Fruit fly (Drosophila melanogaster) whole organism, larva: Measurements from ENCODE around the gene Plzf.
"Not testable (repeated sequence)": the region's sequence is repeated elsewhere in the genome, so short reads cannot be mapped to it uniquely, and the experiment has no call there.

Experiments used
- noc ChIP-seq: fragments of 200-800 bp; sonication (Bioruptor generic); optimal IDR thresholded peaks from 3 replicates; lab custom pipeline; 2019; ENCODE audit warnings: missing biosample characterization, mild to moderate bottlenecking, missing genetic modification characterization, moderate library complexity

Plzf gene

DNA sequence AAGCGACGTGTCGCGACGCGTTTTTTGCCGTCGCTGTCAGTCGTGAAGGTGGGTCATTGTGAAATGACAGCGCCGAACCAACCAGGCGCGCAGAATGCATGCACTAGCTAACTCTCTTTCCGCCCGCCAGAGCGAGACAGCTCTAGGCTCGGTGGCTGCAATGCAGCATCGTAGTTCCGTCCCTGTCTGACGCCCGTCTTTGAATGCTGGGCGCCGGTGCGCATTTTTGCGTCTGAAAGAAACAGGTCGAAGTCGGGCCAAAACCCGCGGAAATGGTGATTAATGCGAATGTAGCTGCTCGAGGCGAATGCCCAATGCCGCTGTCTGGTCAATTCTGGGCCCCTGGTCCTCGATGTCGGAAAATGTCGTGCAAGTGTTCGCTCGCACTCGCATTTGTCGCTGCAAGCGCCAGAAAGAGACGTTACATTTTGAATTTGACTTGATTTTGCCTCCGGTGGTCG lies 41.4 kb downstream of the Plzf start:
- TF ChIP-seq noc (tag; lab: Kevin White, UChicago) = peak; percentile 80

DNA sequence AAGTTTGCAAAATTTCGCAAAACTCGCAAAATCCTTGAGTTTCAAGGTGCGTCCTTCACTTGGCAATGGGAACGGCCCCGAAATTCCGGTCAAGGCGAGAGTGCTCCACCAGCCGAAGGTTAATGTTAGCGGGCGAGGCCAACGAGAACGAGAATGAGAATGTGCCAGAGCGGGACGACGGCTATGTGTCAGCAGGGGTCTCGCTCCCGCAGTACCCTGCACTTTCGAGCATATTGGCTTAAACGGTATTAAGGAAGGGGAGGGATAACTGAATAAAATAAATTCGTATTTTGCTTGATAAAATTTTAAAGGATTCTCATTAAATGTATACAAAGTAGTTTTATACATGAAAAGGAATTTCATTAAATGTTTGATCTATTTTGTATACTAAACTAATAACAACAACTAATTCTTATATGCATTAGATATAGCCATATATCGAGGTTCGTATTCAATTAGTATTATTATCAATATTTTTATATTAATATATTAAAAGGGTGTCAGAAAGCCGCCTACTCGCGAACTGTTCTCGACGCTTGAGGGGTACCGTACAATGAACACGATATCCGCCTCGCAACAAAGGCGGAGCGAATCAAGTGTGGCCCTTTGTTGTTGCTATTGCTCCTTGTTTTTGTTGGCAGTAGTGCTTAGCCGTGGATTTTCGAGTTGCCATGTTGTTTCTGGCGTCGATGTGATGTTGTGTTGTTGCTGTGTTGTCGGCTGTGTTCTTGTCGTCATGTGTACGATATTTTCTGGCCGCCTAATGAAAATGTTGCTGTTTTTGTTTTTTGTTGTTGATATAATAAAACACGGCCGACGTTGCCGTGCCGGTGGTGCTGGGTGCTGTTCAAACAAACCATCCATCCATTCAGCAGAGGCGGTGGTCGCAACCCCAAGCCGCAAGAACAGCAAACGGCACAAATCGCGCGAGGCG lies 42.1 kb downstream of the Plzf start:
- peak; percentile 96 for TF ChIP-seq noc (tag; lab: Kevin White, UChicago)

DNA sequence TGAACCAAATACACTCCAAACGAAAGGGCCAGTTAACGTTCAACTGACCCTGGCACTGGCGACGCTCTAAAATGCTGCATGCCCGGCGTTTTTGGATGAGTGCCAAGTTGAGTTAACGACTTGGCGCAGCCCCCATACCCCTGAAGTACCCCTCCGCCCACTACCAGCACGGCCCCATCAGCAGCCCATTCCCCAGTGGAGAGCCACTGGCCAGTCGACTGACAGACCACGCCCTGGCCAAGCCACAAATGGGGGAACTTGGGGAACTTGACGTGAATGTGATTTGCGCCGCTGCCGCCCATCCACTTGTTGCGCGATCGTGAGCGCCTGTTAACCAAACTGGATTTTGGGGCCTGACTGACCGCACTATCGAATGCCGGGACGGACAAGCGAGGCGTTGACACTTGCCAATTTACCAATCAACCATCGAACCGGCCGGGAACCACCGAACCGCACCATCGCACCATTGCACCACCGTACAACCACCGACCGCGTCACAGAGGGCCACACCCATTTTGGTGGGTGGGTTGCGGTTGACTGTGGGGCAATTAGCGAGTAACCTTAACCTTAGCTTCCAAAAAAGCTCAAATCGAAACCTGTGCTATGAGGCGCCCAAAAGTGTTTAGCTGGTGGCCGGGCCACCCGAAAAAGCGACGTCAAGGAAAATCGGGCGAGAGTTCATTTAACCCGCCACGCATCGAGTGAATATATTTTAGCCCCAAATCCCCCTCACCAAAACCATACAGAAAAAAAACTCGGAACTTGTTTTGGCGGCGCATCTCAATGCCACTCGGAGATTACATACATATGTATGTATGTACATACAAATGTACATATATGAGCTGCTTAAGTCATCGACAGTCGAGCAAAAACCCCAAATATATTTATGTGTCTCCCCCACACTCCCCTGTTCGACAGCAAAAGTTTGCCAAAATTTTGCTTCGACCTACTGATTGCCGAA lies 43.0 kb downstream of the Plzf start:
- TF ChIP-seq noc (tag; lab: Kevin White, UChicago) = peak; percentile 3

DNA sequence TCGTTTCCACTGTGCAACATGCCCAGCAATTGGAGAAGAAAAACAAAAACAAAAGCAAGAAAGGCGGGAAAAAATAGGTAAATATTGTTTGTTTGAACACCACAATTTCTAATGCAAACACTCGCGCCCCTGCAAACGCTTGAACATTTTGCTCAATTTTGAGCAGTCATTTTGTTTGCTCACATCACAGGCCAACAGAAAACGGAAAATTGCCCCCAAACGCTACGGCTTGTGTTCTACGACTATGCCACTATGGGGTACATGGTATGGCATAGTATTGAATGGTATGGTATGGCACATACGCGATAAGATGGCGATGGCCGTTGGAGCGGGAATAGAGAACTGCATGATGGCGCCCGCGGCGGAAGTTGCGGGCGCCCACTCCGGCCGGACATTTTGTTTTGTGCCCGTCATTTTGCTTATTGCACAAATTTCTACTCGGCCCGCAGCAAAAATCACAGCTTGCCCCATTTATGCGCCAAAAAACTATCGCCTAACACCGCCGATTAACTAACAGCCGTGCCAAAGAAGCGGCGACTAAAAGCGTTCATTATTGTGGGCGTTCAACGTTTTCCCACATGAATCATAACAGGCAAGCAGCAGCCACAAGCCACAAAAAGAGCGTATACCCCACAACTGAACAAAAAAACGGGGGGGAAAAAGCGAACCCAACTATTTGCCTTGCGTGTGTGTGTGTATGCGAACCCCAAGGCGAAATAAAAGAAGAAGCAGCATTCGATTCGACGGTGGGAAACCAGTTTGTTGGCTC lies 44.3 kb downstream of the Plzf start:
- TF ChIP-seq noc (tag; lab: Kevin White, UChicago) = peak; percentile 42

DNA sequence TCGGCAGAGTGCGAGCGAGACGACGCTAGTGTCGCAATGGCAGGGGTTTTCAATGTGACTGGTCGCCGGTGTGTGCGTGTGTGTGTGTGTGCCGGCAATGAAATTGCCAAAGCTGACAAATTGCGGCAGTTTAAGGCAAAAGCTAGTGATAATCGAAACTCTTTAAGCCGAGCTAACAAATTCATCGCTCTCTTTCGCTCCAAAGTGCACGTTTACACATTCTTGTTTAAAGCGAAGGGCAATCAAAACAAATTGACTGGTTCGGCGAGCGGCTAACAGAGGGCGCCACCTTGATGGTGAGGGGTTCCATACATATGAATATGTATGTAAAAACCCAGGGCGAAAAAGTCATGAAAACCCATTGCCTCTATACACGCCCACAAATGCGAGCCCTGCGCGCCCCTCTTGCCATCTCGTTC lies 44.9 kb downstream of the Plzf start:
- TF ChIP-seq noc (tag; lab: Kevin White, UChicago) = peak; percentile 78

DNA sequence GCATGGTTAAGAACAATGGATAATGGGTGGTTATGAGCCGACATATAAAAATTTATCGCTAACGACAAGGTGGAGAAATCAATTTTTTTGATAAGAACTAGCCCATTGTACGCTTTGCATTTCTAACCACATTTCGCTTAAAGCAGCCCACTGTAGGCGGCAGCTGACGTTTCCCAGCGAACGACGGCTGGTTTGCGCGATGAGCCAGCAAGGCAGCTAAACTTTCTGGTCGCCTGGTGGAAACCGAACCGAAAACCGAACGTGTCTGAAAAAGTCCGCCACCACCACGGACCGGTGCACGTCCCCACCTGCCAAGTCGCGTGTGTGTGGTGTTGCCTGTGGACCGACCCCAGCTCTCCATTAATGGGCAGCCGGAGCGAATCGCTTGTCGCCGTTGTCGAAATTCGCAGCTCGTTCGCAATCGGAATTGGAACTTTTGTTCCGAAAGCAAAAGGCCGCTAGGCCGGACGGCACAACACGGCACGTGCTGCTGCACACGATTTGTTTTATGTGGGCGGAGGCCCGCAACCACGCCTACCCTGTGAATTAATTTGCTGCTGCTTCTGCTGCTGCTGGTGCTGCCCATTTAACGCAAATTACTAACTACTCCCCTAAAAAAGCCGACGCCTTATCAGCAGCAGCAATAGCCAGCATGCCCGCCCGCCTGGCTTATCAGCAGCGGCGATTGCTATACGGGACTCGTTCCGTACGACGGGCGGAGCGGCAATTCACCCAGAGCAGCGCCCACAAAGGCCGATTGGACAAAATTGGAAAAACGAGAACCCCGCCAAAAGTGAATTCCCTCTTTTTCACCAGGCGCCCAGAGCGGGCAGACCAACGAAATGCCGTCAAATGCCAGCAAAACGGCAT lies 45.6 kb downstream of the Plzf start:
- TF ChIP-seq noc (tag; lab: Kevin White, UChicago) = peak; percentile 60

DNA sequence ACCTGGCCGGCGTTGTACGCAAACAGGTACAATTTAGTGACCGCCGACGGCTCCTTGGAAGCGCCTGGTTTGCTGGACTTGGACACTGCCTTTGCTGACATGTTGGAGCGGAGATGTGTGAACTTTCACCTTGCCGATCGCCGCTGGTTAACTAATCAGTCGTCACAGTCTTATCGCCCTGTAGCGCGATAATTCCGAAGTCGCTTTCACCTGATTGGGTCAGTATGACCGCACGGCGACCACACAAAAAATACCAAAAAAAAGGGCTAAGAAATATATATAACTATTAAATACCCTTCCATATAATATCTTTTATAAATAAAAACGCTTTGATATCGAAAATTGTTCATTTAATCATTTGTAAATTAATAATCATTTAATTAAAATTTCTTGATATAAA lies 46.7 kb downstream of the Plzf start, which contains the start of gene Hacd1:
Gene Hacd1 (minus strand): TSS at position 216 of the 400 bp plus-strand sequence.
- TF ChIP-seq noc (tag; lab: Kevin White, UChicago) = peak; percentile 36

DNA sequence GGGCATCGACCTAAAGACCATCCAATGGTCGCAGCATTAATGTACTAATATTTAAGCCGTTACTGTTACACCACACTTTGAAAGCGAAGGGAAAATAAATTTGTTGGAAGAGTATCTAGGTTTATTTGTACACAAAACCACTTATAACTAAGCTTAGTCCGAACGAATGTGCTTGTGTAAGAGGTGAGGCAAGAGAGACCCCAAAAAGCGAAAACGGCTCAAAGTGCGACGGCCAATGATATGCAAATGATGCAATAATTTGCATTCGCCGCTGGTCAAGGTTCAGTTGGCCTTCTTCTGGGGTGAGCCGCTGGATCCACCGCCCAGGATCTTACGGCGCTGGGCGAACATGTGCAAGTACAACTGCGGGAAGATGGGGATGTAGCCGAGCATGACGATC lies 47.6 kb downstream of the Plzf start:
- no peak for TF ChIP-seq noc (tag; lab: Kevin White, UChicago)

DNA sequence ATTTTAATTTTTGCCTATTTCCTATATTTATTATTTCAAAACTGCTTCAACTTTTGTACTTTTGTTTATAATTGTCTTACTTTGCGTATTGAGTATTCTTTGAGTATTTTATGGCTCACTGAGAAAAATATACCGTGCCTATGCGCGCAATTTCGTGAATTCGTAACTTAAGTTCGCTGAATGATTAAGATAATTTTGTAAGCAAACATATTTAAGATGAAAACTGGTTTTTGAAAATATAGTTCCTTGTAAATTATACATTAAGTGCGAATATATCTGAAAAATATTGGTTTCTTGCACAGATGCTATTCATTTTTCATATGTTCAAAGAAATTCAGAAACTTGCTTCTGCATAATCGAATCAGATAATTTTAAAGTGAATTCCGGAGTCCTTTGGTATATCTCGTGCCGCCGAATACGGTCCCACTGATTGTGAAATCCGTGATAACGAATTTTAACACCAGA lies 49.4 kb downstream of the Plzf start, which contains the start of the genes CG18787 and Nfs1:
Gene CG18787 (minus strand): TSS at position 101 of the 465 bp plus-strand sequence.
Gene Nfs1 (plus strand): TSS at position 415 of the 465 bp plus-strand sequence.
- TF ChIP-seq noc (tag; lab: Kevin White, UChicago) = not testable (repeated sequence)
